Worm (Caenorhabditis elegans) whole organism, L2 larva: ENCODE data around the gene F59D12.5.

Experiments
- C34F6.9 ChIP-seq: fragments of 150-350 bp; optimal IDR thresholded peaks from 2 replicates; lab custom pipeline; 2014; ENCODE audit warnings: missing biosample characterization, missing genetic modification characterization
- F13H6.1 ChIP-seq: sonication (generic microtip); optimal IDR thresholded peaks from 2 replicates; lab custom pipeline; 2016; ENCODE audit warnings: missing genetic modification characterization, missing compliant biosample characterization
- R02D3.7 ChIP-seq: fragments of 150-350 bp; optimal IDR thresholded peaks from 2 replicates; lab custom pipeline; 2014; ENCODE audit warnings: missing biosample characterization, missing genetic modification characterization
- Y55F3AM.14 ChIP-seq: fragments of 200-800 bp; sonication (Bioruptor generic); optimal IDR thresholded peaks from 2 replicates; lab custom pipeline; 2018; ENCODE audit warnings: mild to moderate bottlenecking, missing genetic modification characterization, missing compliant biosample characterization
- ZK546.5 ChIP-seq: sonication (generic microtip); optimal IDR thresholded peaks from 2 replicates; lab custom pipeline; 2017; ENCODE audit warnings: missing biosample characterization, missing genetic modification characterization
- alr-1 ChIP-seq: fragments of 150-350 bp; optimal IDR thresholded peaks from 2 replicates; lab custom pipeline; 2014; ENCODE audit warnings: missing biosample characterization, missing genetic modification characterization
- aly-2 ChIP-seq: fragments of 150-350 bp; optimal IDR thresholded peaks from 2 replicates; lab custom pipeline; 2014; ENCODE audit warnings: missing biosample characterization, missing genetic modification characterization
- ama-1 ChIP-seq: fragments of 150-350 bp; optimal IDR thresholded peaks from 2 replicates; lab custom pipeline; 2018; ENCODE audit warnings: inconsistent platforms
- blmp-1 ChIP-seq: sonication (generic microtip); optimal IDR thresholded peaks from 2 replicates; lab custom pipeline; 2017; ENCODE audit warnings: missing genetic modification characterization, mild to moderate bottlenecking, missing compliant biosample characterization, antibody characterized with exemption, moderate library complexity; ENCODE audit not compliant: insufficient read depth
- ceh-16 ChIP-seq: fragments of 150-350 bp; optimal IDR thresholded peaks from 2 replicates; lab custom pipeline; 2014; ENCODE audit warnings: missing biosample characterization, missing genetic modification characterization
- ceh-82 ChIP-seq: fragments of 150-350 bp; optimal IDR thresholded peaks from 2 replicates; lab custom pipeline; 2014; ENCODE audit warnings: missing biosample characterization, missing genetic modification characterization
- crh-2 ChIP-seq: sonication (generic microtip); optimal IDR thresholded peaks from 2 replicates; lab custom pipeline; 2017; ENCODE audit warnings: missing biosample characterization, missing genetic modification characterization
- dmd-4 ChIP-seq: sonication (generic microtip); optimal IDR thresholded peaks from 2 replicates; lab custom pipeline; 2017; ENCODE audit warnings: missing biosample characterization, missing genetic modification characterization
- egl-27 ChIP-seq: sonication (generic microtip); optimal IDR thresholded peaks from 3 replicates; lab custom pipeline; 2017; ENCODE audit warnings: missing biosample characterization, missing genetic modification reagents, missing genetic modification characterization
- elt-1 ChIP-seq: fragments of 150-350 bp; optimal IDR thresholded peaks from 2 replicates; lab custom pipeline; 2014; ENCODE audit warnings: missing biosample characterization, missing genetic modification characterization
- elt-3 ChIP-seq: sonication (generic microtip); optimal IDR thresholded peaks from 2 replicates; lab custom pipeline; 2017; ENCODE audit warnings: missing biosample characterization, missing genetic modification characterization
- fos-1 ChIP-seq: fragments of 150-350 bp; optimal IDR thresholded peaks from 2 replicates; lab custom pipeline; 2014; ENCODE audit warnings: missing biosample characterization, missing genetic modification characterization
- gmeb-1 ChIP-seq: fragments of 150-350 bp; optimal IDR thresholded peaks from 2 replicates; lab custom pipeline; 2014; ENCODE audit warnings: missing biosample characterization, missing genetic modification characterization
- lin-11 ChIP-seq: fragments of 150-350 bp; sonication (generic microtip); optimal IDR thresholded peaks from 2 replicates; lab custom pipeline; 2014; ENCODE audit warnings: missing biosample characterization, missing genetic modification characterization, inconsistent platforms, mixed read lengths
- lin-13 ChIP-seq: fragments of 150-350 bp; optimal IDR thresholded peaks from 2 replicates; lab custom pipeline; 2014; ENCODE audit warnings: missing biosample characterization, missing genetic modification reagents, missing genetic modification characterization
- lin-39 ChIP-seq: fragments of 150-350 bp; optimal IDR thresholded peaks from 2 replicates; lab custom pipeline; 2014; ENCODE audit warnings: missing biosample characterization, missing genetic modification reagents, missing genetic modification characterization
- lsy-2 ChIP-seq, 2 experiments: fragments of 150-350 bp in 1 of 2; sonication (generic microtip) in 1 of 2; optimal IDR thresholded peaks; 2 replicates each; lab custom pipeline; 2014 to 2017; ENCODE audit warnings: missing biosample characterization in 2 of 2, missing genetic modification characterization in 2 of 2
- mab-5 ChIP-seq: fragments of 150-350 bp; optimal IDR thresholded peaks from 2 replicates; lab custom pipeline; 2014; ENCODE audit warnings: missing biosample characterization, missing genetic modification characterization
- mbf-1 ChIP-seq: sonication (generic microtip); optimal IDR thresholded peaks from 2 replicates; lab custom pipeline; 2017; ENCODE audit warnings: missing biosample characterization, missing genetic modification characterization
- mdl-1 ChIP-seq, 2 experiments: fragments of 150-350 bp in 1 of 2; sonication (generic microtip) in 1 of 2; optimal IDR thresholded peaks; 2 replicates each; lab custom pipeline; 2017; ENCODE audit warnings: missing biosample characterization in 2 of 2, missing genetic modification characterization in 2 of 2
- nhr-10 ChIP-seq: sonication (generic microtip); optimal IDR thresholded peaks from 2 replicates; lab custom pipeline; 2017; ENCODE audit warnings: missing biosample characterization, missing genetic modification characterization
- nhr-11 ChIP-seq: fragments of 150-350 bp; optimal IDR thresholded peaks from 2 replicates; lab custom pipeline; 2014; ENCODE audit warnings: missing biosample characterization, missing genetic modification characterization
- nhr-12 ChIP-seq: fragments of 150-350 bp; optimal IDR thresholded peaks from 2 replicates; lab custom pipeline; 2014; ENCODE audit warnings: missing biosample characterization, missing genetic modification characterization
- nhr-129 ChIP-seq: fragments of 150-350 bp; optimal IDR thresholded peaks from 2 replicates; lab custom pipeline; 2014; ENCODE audit warnings: missing biosample characterization, missing genetic modification characterization
- nhr-21 ChIP-seq: fragments of 150-350 bp; optimal IDR thresholded peaks from 2 replicates; lab custom pipeline; 2014; ENCODE audit warnings: missing biosample characterization, missing genetic modification characterization
- nhr-23 ChIP-seq: fragments of 150-350 bp; optimal IDR thresholded peaks from 2 replicates; lab custom pipeline; 2014; ENCODE audit warnings: missing biosample characterization, missing genetic modification reagents, missing genetic modification characterization
- nhr-237 ChIP-seq: fragments of 150-350 bp; optimal IDR thresholded peaks from 2 replicates; lab custom pipeline; 2014; ENCODE audit warnings: missing biosample characterization, missing genetic modification characterization
- nhr-25 ChIP-seq: fragments of 150-350 bp; sonication (generic microtip); optimal IDR thresholded peaks from 3 replicates; lab custom pipeline; 2014; ENCODE audit warnings: missing biosample characterization, missing genetic modification characterization
- nhr-6 ChIP-seq: fragments of 150-350 bp; optimal IDR thresholded peaks from 2 replicates; lab custom pipeline; 2014; ENCODE audit warnings: missing biosample characterization, missing genetic modification characterization
- nhr-77 ChIP-seq: fragments of 150-350 bp; optimal IDR thresholded peaks from 2 replicates; lab custom pipeline; 2014; ENCODE audit warnings: missing biosample characterization, missing genetic modification characterization
- peb-1 ChIP-seq: fragments of 150-350 bp; optimal IDR thresholded peaks from 2 replicates; lab custom pipeline; 2014; ENCODE audit warnings: missing biosample characterization, missing genetic modification characterization
- sem-4 ChIP-seq: fragments of 150-350 bp; optimal IDR thresholded peaks from 2 replicates; lab custom pipeline; 2014; ENCODE audit warnings: missing biosample characterization, missing genetic modification reagents, missing genetic modification characterization
- skn-1 ChIP-seq: sonication (generic microtip); optimal IDR thresholded peaks from 2 replicates; lab custom pipeline; 2017; ENCODE audit warnings: missing biosample characterization, missing genetic modification characterization
- sma-3 ChIP-seq: sonication (generic microtip); optimal IDR thresholded peaks from 2 replicates; lab custom pipeline; 2016; ENCODE audit warnings: missing genetic modification reagents, missing genetic modification characterization, missing compliant biosample characterization
- sma-9 ChIP-seq, 2 experiments: fragments of 150-350 bp in 1 of 2; sonication (generic microtip) in 1 of 2; optimal IDR thresholded peaks; 2 replicates each; lab custom pipeline; 2014 to 2016; ENCODE audit warnings: missing genetic modification characterization in 2 of 2, mild to moderate bottlenecking in 1 of 2, missing biosample characterization in 1 of 2, missing compliant biosample characterization in 1 of 2, missing genetic modification reagents in 1 of 2, moderate library complexity in 1 of 2
- snpc-4 ChIP-seq: fragments of 150-350 bp; optimal IDR thresholded peaks from 2 replicates; lab custom pipeline; 2014; ENCODE audit warnings: missing biosample characterization, missing genetic modification characterization
- unc-39 ChIP-seq: fragments of 150-350 bp; optimal IDR thresholded peaks from 2 replicates; lab custom pipeline; 2014; ENCODE audit warnings: missing biosample characterization, missing genetic modification characterization
- unc-55 ChIP-seq: fragments of 150-350 bp; sonication (generic microtip); optimal IDR thresholded peaks from 3 replicates; lab custom pipeline; 2014; ENCODE audit warnings: missing biosample characterization, missing genetic modification reagents, missing genetic modification characterization
- unc-62 ChIP-seq: fragments of 150-350 bp; optimal IDR thresholded peaks from 2 replicates; lab custom pipeline; 2014; ENCODE audit warnings: missing biosample characterization, missing genetic modification reagents, missing genetic modification characterization
- zag-1 ChIP-seq: fragments of 150-350 bp; optimal IDR thresholded peaks from 2 replicates; lab custom pipeline; 2014; ENCODE audit warnings: missing biosample characterization, missing genetic modification characterization
- ztf-1 ChIP-seq: fragments of 200-800 bp; sonication (Bioruptor generic); conservative IDR thresholded peaks from 2 replicates; pipeline ENCODE4 v1.3.6; 2022; ENCODE audit warnings: missing genetic modification characterization, missing compliant biosample characterization
- ztf-11 ChIP-seq: sonication (generic microtip); optimal IDR thresholded peaks from 2 replicates; lab custom pipeline; 2017; ENCODE audit warnings: missing biosample characterization, missing genetic modification characterization
- ztf-4 ChIP-seq: fragments of 150-350 bp; optimal IDR thresholded peaks from 2 replicates; lab custom pipeline; 2014; ENCODE audit warnings: missing biosample characterization, missing genetic modification characterization

F59D12.5 gene

DNA sequence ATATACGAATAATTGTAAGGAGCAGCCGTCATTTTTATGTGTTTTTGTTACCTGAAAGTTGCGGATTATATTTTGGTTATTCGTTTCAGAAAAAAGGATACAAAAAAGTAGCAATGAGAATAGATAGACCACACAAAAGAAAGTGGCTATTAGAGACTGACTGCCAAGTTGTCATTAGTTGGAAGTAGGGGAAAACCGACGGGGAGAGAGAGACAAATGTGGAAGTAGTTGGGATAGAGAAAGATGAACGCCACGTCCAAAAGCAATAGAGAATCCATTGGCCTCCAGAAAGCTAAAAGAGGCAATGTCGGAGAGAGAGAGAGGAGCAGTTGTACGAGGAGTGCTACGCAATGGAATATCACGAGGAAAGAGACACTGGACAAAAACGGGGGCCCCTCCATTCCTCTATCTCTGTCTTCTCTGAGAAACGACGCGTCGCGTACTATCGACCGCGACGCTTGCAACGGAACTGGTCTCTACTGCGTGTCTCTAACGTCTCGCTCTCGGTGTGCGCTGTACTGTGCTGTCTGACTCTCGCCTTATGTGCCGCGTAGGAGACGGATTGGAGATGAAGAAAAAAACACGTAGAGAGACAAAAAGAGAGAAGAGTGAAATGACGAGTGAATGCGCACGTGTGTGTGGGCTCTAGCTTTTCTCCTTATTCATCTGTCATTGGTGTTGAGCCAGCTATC is 40.4 kb downstream of the F59D12.5 start, which contains the start of gene rab-14:
TSS of gene rab-14 (minus strand) at position 51 of the 692 bp plus-strand sequence.
- TF ChIP-seq egl-27 (tag; lab: Kevin White, UChicago), result peak; percentile 51
- TF ChIP-seq unc-55 (GFP tag; lab: Kevin White, UChicago), result peak; percentile 78
- no peak for TF ChIP-seq ama-1 (lab: Kevin White, UChicago)
- no peak for TF ChIP-seq lin-39 (tag; lab: Kevin White, UChicago)
- TF ChIP-seq ztf-11, result no peak
- TF ChIP-seq nhr-237 (tag; lab: Kevin White, UChicago), result no peak
- TF ChIP-seq lsy-2 (tag; optimal IDR thresholded peaks at IDR 0.05; lab: Kevin White, UChicago), result peak; percentile 24 to 81
- peak; percentile 84 for TF ChIP-seq zag-1 (tag; lab: Kevin White, UChicago)
- TF ChIP-seq nhr-11 (tag; lab: Kevin White, UChicago), result no peak
- TF ChIP-seq dmd-4, result no peak
- TF ChIP-seq ZK546.5 (tag; lab: Kevin White, UChicago), result no peak
- peak; percentile 59 for TF ChIP-seq fos-1 (tag; lab: Kevin White, UChicago)
- TF ChIP-seq nhr-12, result no peak
- TF ChIP-seq mdl-1 (tag; optimal IDR thresholded peaks at IDR 0.05; lab: Kevin White, UChicago), result peak; percentile 59 to 94
- TF ChIP-seq elt-1 (tag; lab: Kevin White, UChicago), result no peak
- peak; percentile 34 for TF ChIP-seq sma-3 (GFP tag; lab: Kevin White, UChicago)
- TF ChIP-seq R02D3.7 (tag; lab: Kevin White, UChicago), result no peak
- TF ChIP-seq unc-39 (tag; lab: Kevin White, UChicago), result no peak
- peak; percentile 51 for TF ChIP-seq gmeb-1 (tag; lab: Kevin White, UChicago)
- TF ChIP-seq ceh-82 (tag; lab: Kevin White, UChicago), result peak; percentile 27
- TF ChIP-seq peb-1 (tag; lab: Kevin White, UChicago), result no peak
- TF ChIP-seq aly-2, result no peak
- no peak for TF ChIP-seq blmp-1
- no peak for TF ChIP-seq nhr-77 (tag; lab: Kevin White, UChicago)
- TF ChIP-seq alr-1 (tag; lab: Kevin White, UChicago), result no peak
- peak; percentile 51 for TF ChIP-seq sma-9 (GFP tag; optimal IDR thresholded peaks at IDR 0.05; lab: Kevin White, UChicago)
- no peak for TF ChIP-seq sma-9 (tag; optimal IDR thresholded peaks at IDR 0.05; lab: Kevin White, UChicago)
- TF ChIP-seq mab-5 (tag; lab: Kevin White, UChicago), result peak; percentile 41
- no peak for TF ChIP-seq elt-3 (tag; lab: Kevin White, UChicago)
- TF ChIP-seq C34F6.9, result peak; percentile 61
- TF ChIP-seq nhr-10 (tag; lab: Kevin White, UChicago), result no peak
- peak; percentile 70 for TF ChIP-seq ztf-4 (tag; lab: Kevin White, UChicago)
- TF ChIP-seq unc-62 (GFP tag; lab: Kevin White, UChicago), result no peak
- TF ChIP-seq mbf-1 (tag; lab: Kevin White, UChicago), result no peak
- TF ChIP-seq nhr-6, result no peak
- peak; percentile 66 for TF ChIP-seq lin-11 (tag; lab: Kevin White, UChicago)
- TF ChIP-seq sem-4 (tag; lab: Kevin White, UChicago), result peak; percentile 81
- peak; percentile 52 for TF ChIP-seq nhr-25 (tag; lab: Kevin White, UChicago)
- peak; percentile 70 for TF ChIP-seq Y55F3AM.14 (GFP tag; lab: Kevin White, UChicago)
- no peak for TF ChIP-seq skn-1 (tag; lab: Kevin White, UChicago)
- TF ChIP-seq lin-13, result peak; percentile 66
- TF ChIP-seq nhr-23 (tag; lab: Kevin White, UChicago), result no peak
- TF ChIP-seq ceh-16 (tag; lab: Kevin White, UChicago), result peak; percentile 21
- peak; percentile 70 for TF ChIP-seq nhr-21 (tag; lab: Kevin White, UChicago)
- TF ChIP-seq nhr-129 (tag; lab: Kevin White, UChicago), result peak; percentile 89
- TF ChIP-seq crh-2 (tag; lab: Kevin White, UChicago), result peak; percentile 76
- peak; percentile 80 for TF ChIP-seq F13H6.1 (tag; lab: Kevin White, UChicago)
- no peak for TF ChIP-seq ztf-1 (GFP tag; lab: Robert Waterston, UW)
- TF ChIP-seq snpc-4 (tag; lab: Kevin White, UChicago), result peak; percentile 29
